Fruit fly (Drosophila melanogaster) whole organism, pupa: Measurements from ENCODE around the gene Irc.

ENCODE experiments used
- CG10348 ChIP-seq: fragments of 200-800 bp; sonication (Bioruptor generic); IDR thresholded peaks from 2 replicates; pipeline ENCODE4 v1.3.6; 2022; ENCODE audit warnings: missing biosample characterization, missing genetic modification characterization
- CG12605 ChIP-seq: fragments of 200-800 bp; sonication (Bioruptor generic); IDR thresholded peaks from 2 replicates; pipeline ENCODE4 v1.3.6; 2022; ENCODE audit warnings: missing biosample characterization, missing genetic modification characterization
- CG13204 ChIP-seq: fragments of 200-800 bp; sonication (Bioruptor generic); optimal IDR thresholded peaks from 2 replicates; lab custom pipeline; 2018; ENCODE audit warnings: missing biosample characterization, mild to moderate bottlenecking, missing genetic modification characterization, moderate library complexity
- CG14655 ChIP-seq: fragments of 200-800 bp; sonication (Bioruptor generic); optimal IDR thresholded peaks from 3 replicates; lab custom pipeline; 2017; ENCODE audit warnings: mild to moderate bottlenecking, missing biosample characterization, missing genetic modification reagents, missing genetic modification characterization
- CG15710 ChIP-seq: fragments of 200-800 bp; sonication (Bioruptor generic); optimal IDR thresholded peaks from 2 replicates; lab custom pipeline; 2018; ENCODE audit warnings: missing biosample characterization, mild to moderate bottlenecking, missing genetic modification characterization, moderate library complexity
- CG17806 ChIP-seq: fragments of 200-800 bp; sonication (Bioruptor generic); optimal IDR thresholded peaks from 2 replicates; lab custom pipeline; 2018; ENCODE audit warnings: missing biosample characterization, mild to moderate bottlenecking, missing genetic modification characterization, moderate library complexity
- CG32121 ChIP-seq: fragments of 200-800 bp; sonication (Bioruptor generic); IDR thresholded peaks from 2 replicates; pipeline ENCODE4 v1.3.6; 2022; ENCODE audit warnings: missing biosample characterization, missing genetic modification characterization
- CG34367 ChIP-seq: fragments of 200-800 bp; sonication (Bioruptor generic); optimal IDR thresholded peaks from 2 replicates; lab custom pipeline; 2018; ENCODE audit warnings: missing biosample characterization, mild to moderate bottlenecking, missing genetic modification characterization
- CG4496 ChIP-seq: fragments of 200-800 bp; sonication (Bioruptor generic); IDR thresholded peaks from 3 replicates; pipeline ENCODE4 v1.3.6; 2022; ENCODE audit warnings: missing biosample characterization, missing genetic modification characterization
- CG8159 ChIP-seq: fragments of 200-800 bp; sonication (Bioruptor generic); optimal IDR thresholded peaks from 3 replicates; lab custom pipeline; 2018; ENCODE audit warnings: missing biosample characterization, mild to moderate bottlenecking, missing genetic modification characterization, moderate library complexity
- CG8301 ChIP-seq: fragments of 200-800 bp; sonication (Bioruptor generic); optimal IDR thresholded peaks from 2 replicates; lab custom pipeline; 2018; ENCODE audit warnings: missing biosample characterization, mild to moderate bottlenecking, missing genetic modification characterization
- CG9948 ChIP-seq: fragments of 200-800 bp; sonication (Bioruptor generic); optimal IDR thresholded peaks from 2 replicates; lab custom pipeline; 2018; ENCODE audit warnings: missing biosample characterization, mild to moderate bottlenecking, missing genetic modification characterization, moderate library complexity
- D1 ChIP-seq: fragments of 200-800 bp; sonication (Bioruptor generic); optimal IDR thresholded peaks from 2 replicates; lab custom pipeline; 2018; ENCODE audit warnings: missing biosample characterization, mild to moderate bottlenecking, missing genetic modification characterization, moderate library complexity
- EcR ChIP-seq: fragments of 200-800 bp; sonication (Bioruptor generic); optimal IDR thresholded peaks from 3 replicates; lab custom pipeline; 2019; ENCODE audit warnings: missing biosample characterization, missing genetic modification characterization, mild to moderate bottlenecking, moderate library complexity, missing genetic modification reagents
- Ets98B ChIP-seq: fragments of 200-800 bp; sonication (Bioruptor generic); IDR thresholded peaks from 2 replicates; pipeline ENCODE4 v1.3.6; 2022; ENCODE audit warnings: missing biosample characterization, missing genetic modification characterization
- Pif1A ChIP-seq: fragments of 200-800 bp; sonication (Bioruptor generic); optimal IDR thresholded peaks from 3 replicates; lab custom pipeline; 2016; ENCODE audit warnings: missing biosample characterization, missing genetic modification characterization
- Pif1B ChIP-seq: fragments of 200-800 bp; sonication (Bioruptor generic); optimal IDR thresholded peaks from 3 replicates; lab custom pipeline; 2016; ENCODE audit warnings: missing biosample characterization, missing genetic modification characterization
- Snoo ChIP-seq: fragments of 200-800 bp; sonication (Bioruptor generic); optimal IDR thresholded peaks from 3 replicates; lab custom pipeline; 2017; ENCODE audit warnings: missing biosample characterization, mild to moderate bottlenecking, missing genetic modification characterization, inconsistent platforms
- fd96Ca ChIP-seq: fragments of 200-800 bp; sonication (Bioruptor generic); IDR thresholded peaks from 3 replicates; pipeline ENCODE4 v1.3.6; 2022; ENCODE audit warnings: missing biosample characterization, missing genetic modification characterization
- gl ChIP-seq: fragments of 200-800 bp; sonication (Bioruptor generic); optimal IDR thresholded peaks from 2 replicates; lab custom pipeline; 2018; ENCODE audit warnings: missing biosample characterization, mild to moderate bottlenecking, missing genetic modification characterization
- rn ChIP-seq: fragments of 200-800 bp; sonication (Bioruptor generic); IDR thresholded peaks from 2 replicates; pipeline ENCODE4 v1.3.6; 2022; ENCODE audit warnings: missing biosample characterization, missing genetic modification characterization

Gene Irc

DNA sequence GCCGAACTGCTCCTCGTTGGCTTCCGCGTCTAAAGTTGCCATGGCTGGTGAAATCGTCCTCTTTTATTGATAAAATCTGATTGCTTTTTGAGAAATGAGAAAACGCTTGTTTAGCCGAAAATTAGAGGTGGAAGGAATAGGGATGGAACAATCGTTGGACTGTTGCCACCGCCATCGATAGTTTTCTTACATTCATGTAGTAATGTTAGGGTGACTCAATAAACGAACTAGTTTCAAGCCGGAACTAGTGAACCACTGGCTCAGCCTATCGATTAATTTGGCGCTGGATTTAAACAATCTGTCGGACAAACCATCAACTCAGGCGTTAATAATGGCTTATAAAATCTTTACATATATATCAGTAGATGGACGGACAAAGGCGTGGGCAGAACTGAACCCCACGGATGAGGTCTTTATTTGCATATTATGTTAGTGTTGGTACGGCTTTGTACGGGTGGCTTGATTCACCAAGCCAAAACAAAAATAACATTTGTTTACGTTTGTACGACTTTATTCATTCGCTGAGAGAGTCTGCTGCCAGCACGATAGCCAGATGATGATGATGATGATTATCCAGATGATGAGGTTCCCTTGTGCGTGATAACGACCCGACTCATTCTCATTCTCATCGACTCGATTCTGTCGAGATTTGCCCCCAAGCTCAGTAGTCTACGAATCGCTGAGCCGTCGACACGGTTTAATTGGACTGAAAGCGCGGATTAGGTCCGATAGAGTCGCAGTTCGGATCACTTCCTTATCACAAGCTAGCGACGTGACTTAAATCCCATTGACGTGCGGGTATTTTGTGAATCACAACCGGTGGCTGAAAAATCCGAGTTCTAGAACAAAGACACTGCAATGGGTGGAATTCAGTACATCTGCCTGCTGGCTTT, at the start of gene Irc, which contains the start of gene Sf3a1:
Irc (plus strand) TSS at position 658 of the 893 bp plus-strand sequence.
Sf3a1 (minus strand) TSS at position 138 of the 893 bp plus-strand sequence.
- TF ChIP-seq EcR (GFP tag; lab: Kevin White, UChicago) (peak; percentile 82), gl (tag; lab: Kevin White, UChicago) (peak; percentile 35), CG14655 (no peak), CG34367 (tag; lab: Kevin White, UChicago) (no peak), CG15710 (tag; lab: Kevin White, UChicago) (no peak), CG4496 (GFP tag; lab: Robert Waterston, UW) (0 out of 3 replicates have a peak, but pooled peaks have one; percentile 8), CG8159 (tag; lab: Kevin White, UChicago) (peak; percentile 37)

DNA sequence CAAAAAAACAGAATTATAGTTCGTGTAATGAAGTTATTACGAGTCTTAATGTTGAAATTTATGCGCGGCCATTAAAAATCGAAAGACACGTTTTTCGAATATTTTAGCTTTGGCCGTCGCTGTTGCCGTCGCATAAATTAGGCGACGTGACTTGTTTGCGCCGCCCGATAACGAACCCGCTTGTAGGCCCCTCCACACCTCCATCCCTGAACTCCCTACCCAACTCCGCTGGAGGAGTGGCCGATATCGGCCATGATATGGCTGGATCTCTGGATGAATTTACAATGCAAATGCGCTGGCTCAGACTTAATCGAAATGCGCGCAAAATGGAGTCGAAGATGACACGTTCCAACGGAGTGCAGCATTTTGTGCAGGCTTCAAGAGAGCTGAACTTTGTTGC, 48.3 kb upstream of the Irc start:
- TF ChIP-seq rn (GFP tag; lab: Robert Waterston, UW) (no peak), Ets98B (GFP tag; lab: Robert Waterston, UW) (no peak), CG15710 (tag; lab: Kevin White, UChicago) (no peak), CG14655 (no peak), Pif1A (no peak), CG12605 (no peak), Pif1B (no peak), CG34367 (tag; lab: Kevin White, UChicago) (no peak), gl (tag; lab: Kevin White, UChicago) (no peak), Snoo (no peak), EcR (GFP tag; lab: Kevin White, UChicago) (no peak), CG9948 (tag; lab: Kevin White, UChicago) (no peak), CG8301 (tag; lab: Kevin White, UChicago) (no peak), CG8159 (tag; lab: Kevin White, UChicago) (no peak)

DNA sequence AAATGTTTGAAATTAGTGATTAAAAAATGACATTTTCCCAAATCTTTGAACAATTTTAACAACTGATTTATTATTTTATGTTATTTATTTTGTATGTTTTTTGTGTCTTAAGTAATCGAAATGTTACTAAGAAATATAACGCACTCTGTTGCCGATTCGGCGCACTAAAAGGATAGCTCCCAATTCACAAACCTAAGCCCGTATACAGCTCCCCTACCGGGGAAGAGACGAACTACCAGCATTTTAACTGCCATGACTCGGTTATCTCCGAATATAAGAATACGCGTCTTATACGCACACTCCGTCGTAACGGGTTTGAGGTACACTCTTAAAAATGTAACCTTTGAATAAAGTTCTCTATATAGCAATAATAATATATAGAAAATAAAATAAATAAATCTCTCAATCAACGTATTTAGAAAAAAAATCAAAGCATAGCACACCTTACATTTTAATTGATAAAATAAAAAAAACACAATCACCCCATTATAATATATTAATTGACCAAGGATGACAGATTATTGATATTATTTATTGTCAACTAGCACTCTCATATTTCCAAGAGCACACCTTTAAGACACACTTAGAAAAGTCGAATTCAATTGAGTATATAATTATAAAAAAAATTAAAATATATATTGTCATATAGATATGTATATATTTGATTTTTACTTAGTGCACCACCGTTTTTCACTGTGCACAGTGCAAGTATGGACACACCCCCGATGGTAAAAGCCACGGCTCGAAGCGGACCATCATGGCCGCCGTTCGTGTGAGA, 44.7 kb upstream of the Irc start:
- TF ChIP-seq fd96Ca (no peak), CG9948 (tag; lab: Kevin White, UChicago) (peak; percentile 85), rn (GFP tag; lab: Robert Waterston, UW) (no peak), EcR (GFP tag; lab: Kevin White, UChicago) (no peak), CG32121 (GFP tag; lab: Robert Waterston, UW) (peak; percentile 69), Pif1A (peak; percentile 47), CG34367 (tag; lab: Kevin White, UChicago) (peak; percentile 63), CG17806 (no peak), Snoo (peak; percentile 80), Ets98B (GFP tag; lab: Robert Waterston, UW) (peak; percentile 25; the same call in 1 of the 2 replicates), CG8159 (tag; lab: Kevin White, UChicago) (peak; percentile 85), CG12605 (no peak), CG14655 (peak; percentile 91), gl (tag; lab: Kevin White, UChicago) (no peak), CG4496 (GFP tag; lab: Robert Waterston, UW) (no peak; the same call in 2 of the 3 replicates), CG8301 (tag; lab: Kevin White, UChicago) (peak; percentile 69), CG10348 (GFP tag; lab: Robert Waterston, UW) (no peak), CG15710 (tag; lab: Kevin White, UChicago) (peak; percentile 82), CG13204 (GFP tag; lab: Kevin White, UChicago) (peak; percentile 44), D1 (tag; lab: Kevin White, UChicago) (peak; percentile 11), Pif1B (peak; percentile 41)

DNA sequence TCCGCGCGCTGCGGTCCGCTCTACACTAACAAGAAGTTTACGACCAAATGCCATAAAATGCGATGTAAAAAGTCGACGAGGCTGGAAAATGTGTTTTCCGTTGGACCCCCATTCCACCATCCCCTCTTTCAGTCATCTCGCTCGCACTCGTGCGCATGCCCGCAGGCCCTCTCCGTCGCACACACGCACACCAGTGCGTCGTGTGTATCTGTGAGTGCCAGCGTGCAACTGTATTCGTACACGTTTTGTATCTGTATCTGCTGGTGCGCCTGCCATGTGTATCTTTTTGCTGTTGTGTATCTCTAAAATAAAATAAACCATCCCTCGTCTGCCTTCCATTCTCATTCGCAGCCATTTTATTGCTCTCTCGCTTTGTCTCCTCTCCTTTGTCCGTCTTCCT, 42.5 kb upstream of the Irc start:
- TF ChIP-seq CG10348 (GFP tag; lab: Robert Waterston, UW) (no peak), CG9948 (tag; lab: Kevin White, UChicago) (no peak), EcR (GFP tag; lab: Kevin White, UChicago) (no peak), CG4496 (GFP tag; lab: Robert Waterston, UW) (no peak), gl (tag; lab: Kevin White, UChicago) (no peak), Pif1B (no peak), CG12605 (no peak), CG13204 (GFP tag; lab: Kevin White, UChicago) (no peak), CG32121 (GFP tag; lab: Robert Waterston, UW) (no peak), CG34367 (tag; lab: Kevin White, UChicago) (no peak), CG15710 (tag; lab: Kevin White, UChicago) (no peak), Ets98B (GFP tag; lab: Robert Waterston, UW) (no peak), CG17806 (no peak)
- TF ChIP-seq, all 21 proteins: peak for 0

DNA sequence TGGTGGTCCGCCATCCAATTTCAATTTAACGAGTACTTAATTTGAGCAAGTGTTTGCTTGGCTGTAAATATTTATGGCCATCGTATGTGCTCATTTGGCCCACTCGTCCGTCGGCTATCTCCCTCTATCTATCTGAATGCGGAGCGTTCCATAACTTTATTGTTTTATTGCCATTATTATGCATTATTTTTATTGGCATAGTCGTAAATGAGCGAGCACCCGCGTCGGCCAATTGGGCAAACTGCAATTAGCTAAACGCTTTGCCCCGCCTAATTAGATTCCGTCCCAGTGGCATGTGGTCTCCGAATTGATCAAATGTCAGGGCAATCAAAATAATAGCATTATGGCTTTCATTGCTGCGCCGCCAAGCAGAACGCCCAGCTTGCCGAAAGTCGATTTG, 40.4 kb upstream of the Irc start:
- TF ChIP-seq CG4496 (GFP tag; lab: Robert Waterston, UW) (no peak), CG10348 (GFP tag; lab: Robert Waterston, UW) (no peak), CG12605 (no peak), CG8301 (tag; lab: Kevin White, UChicago) (no peak), gl (tag; lab: Kevin White, UChicago) (no peak), CG32121 (GFP tag; lab: Robert Waterston, UW) (no peak), rn (GFP tag; lab: Robert Waterston, UW) (no peak), CG17806 (no peak), CG34367 (tag; lab: Kevin White, UChicago) (no peak), EcR (GFP tag; lab: Kevin White, UChicago) (no peak)
